Worm (Caenorhabditis elegans): ENCODE measurements around the gene lsm-3.

- TF ChIP-seq ama-1 (optimal IDR thresholded peaks at IDR 0.05) (no peak), tra-4 (tag; optimal IDR thresholded peaks at IDR 0.05) (no peak), ceh-36 (tag; optimal IDR thresholded peaks at IDR 0.05) (no peak), pes-1 (GFP tag; IDR thresholded peaks at IDR 0.05) (no peak), ets-7 (tag; optimal IDR thresholded peaks at IDR 0.05) (no peak), hmbx-1 (tag; optimal IDR thresholded peaks at IDR 0.05) (no peak), hnd-1 (tag; optimal IDR thresholded peaks at IDR 0.05) (no peak), flt-1 (GFP tag; IDR thresholded peaks at IDR 0.05) (no peak), sea-1 (GFP tag; conservative IDR thresholded peaks at IDR 0.05) (no peak), hmg-4 (GFP tag; optimal IDR thresholded peaks at IDR 0.05) (no peak), B0310.2 (tag; optimal IDR thresholded peaks at IDR 0.05) (no peak)
Observed at ce11 chrIV:13429240-13429639, 42.2 kb downstream of the lsm-3 start, which contains the start of gene K09B11.4.

Measured in whole organism, early embryonic.